Fruit fly (Drosophila melanogaster) whole organism, embryonic: ENCODE measurements around the gene Tasp1.

ENCODE experiments used
- ATbp ChIP-seq: fragments of 200-800 bp; sonication (Bioruptor generic); optimal IDR thresholded peaks from 2 replicates; lab custom pipeline; 2017; ENCODE audit warnings: missing biosample characterization, mild to moderate bottlenecking, missing genetic modification characterization, missing genetic modification reagents
- Abd-B ChIP-seq: fragments of 200-800 bp; sonication (Bioruptor generic); optimal IDR thresholded peaks from 2 replicates; lab custom pipeline; 2018; ENCODE audit warnings: missing biosample characterization, mild to moderate bottlenecking, missing genetic modification characterization, moderate library complexity
- CG13296 ChIP-seq: fragments of 200-800 bp; sonication (Bioruptor generic); optimal IDR thresholded peaks from 3 replicates; lab custom pipeline; 2018; ENCODE audit warnings: missing biosample characterization, mild to moderate bottlenecking, missing genetic modification characterization
- CG14667 ChIP-seq: fragments of 200-800 bp; sonication (Bioruptor generic); IDR thresholded peaks from 2 replicates; pipeline ENCODE4 v1.3.6; 2022; ENCODE audit warnings: missing biosample characterization, missing genetic modification characterization
- CG14860 ChIP-seq: fragments of 200-800 bp; sonication (Bioruptor generic); IDR thresholded peaks from 3 replicates; pipeline ENCODE4 v1.3.6; 2022; ENCODE audit warnings: missing biosample characterization, missing genetic modification characterization; ENCODE audit not compliant: partially characterized antibody
- CG1792 ChIP-seq: fragments of 200-800 bp; sonication (Bioruptor generic); optimal IDR thresholded peaks from 2 replicates; lab custom pipeline; 2016; ENCODE audit warnings: missing biosample characterization, missing genetic modification characterization
- CG2129 ChIP-seq: fragments of 200-800 bp; sonication (Bioruptor generic); IDR thresholded peaks from 2 replicates; pipeline ENCODE4 v1.3.6; 2022; ENCODE audit warnings: missing biosample characterization, missing genetic modification characterization; ENCODE audit not compliant: partially characterized antibody
- CG2199 ChIP-seq: fragments of 200-800 bp; sonication (Bioruptor generic); IDR thresholded peaks from 3 replicates; pipeline ENCODE4 v1.3.6; 2022; ENCODE audit warnings: missing biosample characterization, missing genetic modification characterization
- CG30020 ChIP-seq: fragments of 200-800 bp; optimal IDR thresholded peaks from 2 replicates; lab custom pipeline; 2019; ENCODE audit warnings: missing biosample characterization, mild to moderate bottlenecking, missing genetic modification characterization, moderate library complexity
- CG4707 ChIP-seq: fragments of 200-800 bp; sonication (Bioruptor generic); optimal IDR thresholded peaks from 2 replicates; lab custom pipeline; 2018; ENCODE audit warnings: missing biosample characterization, mild to moderate bottlenecking, missing genetic modification characterization, moderate library complexity
- CG5953 ChIP-seq: fragments of 200-800 bp; sonication (Bioruptor generic); IDR thresholded peaks from 2 replicates; pipeline ENCODE4 v1.3.6; 2022; ENCODE audit warnings: missing biosample characterization, missing genetic modification characterization
- CG8290 ChIP-seq, 3 experiments: fragments of 200-800 bp; sonication (Bioruptor generic); optimal IDR thresholded peaks; 2 replicates each; lab custom pipeline; 2016 to 2019; ENCODE audit warnings: missing biosample characterization in 3 of 3, missing genetic modification characterization in 3 of 3, mild to moderate bottlenecking in 2 of 3, moderate library complexity in 1 of 3
- CG9876 ChIP-seq: fragments of 200-800 bp; sonication (Bioruptor generic); optimal IDR thresholded peaks from 2 replicates; lab custom pipeline; 2016; ENCODE audit warnings: missing biosample characterization, missing genetic modification characterization
- D19B ChIP-seq: fragments of 200-800 bp; sonication (Bioruptor generic); optimal IDR thresholded peaks from 2 replicates; lab custom pipeline; 2017; ENCODE audit warnings: missing biosample characterization, mild to moderate bottlenecking, missing genetic modification characterization
- Doc3 ChIP-seq: fragments of 200-800 bp; sonication (Bioruptor generic); IDR thresholded peaks from 3 replicates; pipeline ENCODE4 v1.3.6; 2022; ENCODE audit warnings: missing biosample characterization, missing genetic modification characterization; ENCODE audit not compliant: partially characterized antibody
- H2.0 ChIP-seq: fragments of 200-800 bp; sonication (Bioruptor generic); IDR thresholded peaks from 2 replicates; pipeline ENCODE4 v1.3.6; 2022; ENCODE audit warnings: missing biosample characterization, missing genetic modification characterization
- HLH4C ChIP-seq: fragments of 200-800 bp; sonication (Bioruptor generic); IDR thresholded peaks from 3 replicates; pipeline ENCODE4 v1.3.6; 2022; ENCODE audit warnings: missing biosample characterization, missing genetic modification characterization; ENCODE audit not compliant: partially characterized antibody
- Jarid2 ChIP-seq: fragments of 200-800 bp; sonication (Bioruptor generic); optimal IDR thresholded peaks from 3 replicates; lab custom pipeline; 2017; ENCODE audit warnings: mild to moderate bottlenecking, missing biosample characterization, missing genetic modification reagents, missing genetic modification characterization
- Lhr ChIP-seq: fragments of 200-800 bp; sonication (Bioruptor generic); optimal IDR thresholded peaks from 3 replicates; lab custom pipeline; 2017; ENCODE audit warnings: mild to moderate bottlenecking, missing biosample characterization, missing genetic modification reagents, missing genetic modification characterization
- Nf-YB ChIP-seq: fragments of 200-800 bp; sonication (Bioruptor generic); optimal IDR thresholded peaks from 3 replicates; lab custom pipeline; 2019; ENCODE audit warnings: missing biosample characterization, mild to moderate bottlenecking, missing genetic modification characterization, moderate library complexity
- Optix ChIP-seq: fragments of 200-800 bp; sonication (Bioruptor generic); IDR thresholded peaks from 3 replicates; pipeline ENCODE4 v1.3.6; 2022; ENCODE audit warnings: missing biosample characterization, missing genetic modification characterization
- Scr ChIP-seq: fragments of 200-800 bp; sonication (Bioruptor generic); IDR thresholded peaks from 2 replicates; pipeline ENCODE4 v1.3.6; 2022; ENCODE audit warnings: missing biosample characterization, missing genetic modification characterization; ENCODE audit not compliant: partially characterized antibody
- Taf1 ChIP-seq: fragments of 200-800 bp; sonication (Bioruptor generic); IDR thresholded peaks from 2 replicates; pipeline ENCODE4 v1.3.6; 2022; ENCODE audit warnings: missing biosample characterization, missing genetic modification characterization
- ap ChIP-seq: fragments of 200-800 bp; sonication (Bioruptor generic); IDR thresholded peaks from 2 replicates; pipeline ENCODE4 v1.3.6; 2022; ENCODE audit warnings: missing biosample characterization, missing genetic modification characterization
- cato ChIP-seq: fragments of 200-800 bp; sonication (Bioruptor generic); optimal IDR thresholded peaks from 2 replicates; lab custom pipeline; 2016; ENCODE audit warnings: missing biosample characterization, missing genetic modification characterization, borderline replicate concordance
- ci ChIP-seq: fragments of 200-800 bp; sonication (Bioruptor generic); IDR thresholded peaks from 3 replicates; pipeline ENCODE4 v1.3.6; 2022; ENCODE audit warnings: missing biosample characterization, missing genetic modification characterization
- corto ChIP-seq: fragments of 200-800 bp; sonication (Bioruptor generic); optimal IDR thresholded peaks from 2 replicates; lab custom pipeline; 2016; ENCODE audit warnings: missing biosample characterization, mild to moderate bottlenecking, missing genetic modification characterization, moderate library complexity
- crol ChIP-seq: fragments of 200-800 bp; sonication (Bioruptor generic); IDR thresholded peaks from 2 replicates; pipeline ENCODE4 v1.3.6; 2022; ENCODE audit warnings: missing biosample characterization, missing genetic modification characterization
- da ChIP-seq: fragments of 200-800 bp; sonication (Bioruptor generic); optimal IDR thresholded peaks from 2 replicates; lab custom pipeline; 2016; ENCODE audit warnings: missing biosample characterization, missing genetic modification characterization
- dan ChIP-seq: fragments of 200-800 bp; sonication (Bioruptor generic); IDR thresholded peaks from 2 replicates; pipeline ENCODE4 v1.3.6; 2022; ENCODE audit warnings: missing biosample characterization, missing genetic modification characterization
- dmrt11E ChIP-seq: fragments of 200-800 bp; sonication (Bioruptor generic); optimal IDR thresholded peaks from 3 replicates; lab custom pipeline; 2018; ENCODE audit warnings: missing biosample characterization, mild to moderate bottlenecking, missing genetic modification characterization, moderate library complexity
- dysf ChIP-seq: fragments of 200-800 bp; sonication (Bioruptor generic); IDR thresholded peaks from 3 replicates; pipeline ENCODE4 v1.3.6; 2022; ENCODE audit warnings: missing biosample characterization, missing genetic modification characterization
- ftz-f1 ChIP-seq: fragments of 200-800 bp; sonication (Bioruptor generic); optimal IDR thresholded peaks from 2 replicates; lab custom pipeline; 2016; ENCODE audit warnings: missing biosample characterization, missing genetic modification characterization
- gfzf ChIP-seq: fragments of 200-800 bp; sonication (Bioruptor generic); optimal IDR thresholded peaks from 2 replicates; lab custom pipeline; 2016; ENCODE audit warnings: missing biosample characterization, mild to moderate bottlenecking, missing genetic modification characterization, moderate library complexity
- grn ChIP-seq: fragments of 200-800 bp; sonication (Bioruptor generic); optimal IDR thresholded peaks from 3 replicates; lab custom pipeline; 2017; ENCODE audit warnings: missing biosample characterization, missing genetic modification characterization
- gt ChIP-seq: fragments of 200-800 bp; sonication (Bioruptor generic); IDR thresholded peaks from 2 replicates; pipeline ENCODE4 v1.3.6; 2022; ENCODE audit warnings: missing biosample characterization, missing genetic modification characterization
- jumu ChIP-seq: fragments of 200-800 bp; sonication (Bioruptor generic); optimal IDR thresholded peaks from 3 replicates; lab custom pipeline; 2016; ENCODE audit warnings: missing biosample characterization, missing genetic modification characterization
- kay ChIP-seq: fragments of 200-800 bp; sonication (Bioruptor generic); optimal IDR thresholded peaks from 2 replicates; lab custom pipeline; 2016; ENCODE audit warnings: missing biosample characterization, missing genetic modification characterization
- lab ChIP-seq: fragments of 200-800 bp; sonication (Bioruptor generic); optimal IDR thresholded peaks from 3 replicates; lab custom pipeline; 2017; ENCODE audit warnings: missing biosample characterization, missing genetic modification characterization, mild to moderate bottlenecking, moderate library complexity, missing genetic modification reagents
- mld ChIP-seq: fragments of 200-800 bp; sonication (Bioruptor generic); IDR thresholded peaks from 3 replicates; pipeline ENCODE4 v1.3.6; 2022; ENCODE audit warnings: missing biosample characterization, missing genetic modification characterization; ENCODE audit not compliant: partially characterized antibody
- nom ChIP-seq: fragments of 200-800 bp; sonication (Bioruptor generic); optimal IDR thresholded peaks from 2 replicates; lab custom pipeline; 2017; ENCODE audit warnings: missing biosample characterization, missing genetic modification characterization, mild to moderate bottlenecking, moderate library complexity, missing genetic modification reagents
- p53 ChIP-seq: fragments of 200-800 bp; sonication (Bioruptor generic); optimal IDR thresholded peaks from 2 replicates; lab custom pipeline; 2016; ENCODE audit warnings: missing biosample characterization, missing genetic modification characterization
- pnt ChIP-seq: fragments of 200-800 bp; sonication (Bioruptor generic); optimal IDR thresholded peaks from 3 replicates; lab custom pipeline; 2016; ENCODE audit warnings: missing biosample characterization, missing genetic modification characterization
- ranshi ChIP-seq: fragments of 200-800 bp; sonication (Bioruptor generic); IDR thresholded peaks from 2 replicates; pipeline ENCODE4 v1.3.6; 2022; ENCODE audit warnings: missing biosample characterization, missing genetic modification characterization
- sisA ChIP-seq: fragments of 200-800 bp; sonication (Bioruptor generic); IDR thresholded peaks from 2 replicates; pipeline ENCODE4 v1.3.6; 2022; ENCODE audit warnings: missing biosample characterization, missing genetic modification characterization
- sr ChIP-seq: fragments of 200-800 bp; sonication (Bioruptor generic); IDR thresholded peaks from 3 replicates; pipeline ENCODE4 v1.3.6; 2022; ENCODE audit warnings: missing biosample characterization, missing genetic modification characterization
- stc ChIP-seq: fragments of 200-800 bp; sonication (Bioruptor generic); IDR thresholded peaks from 2 replicates; pipeline ENCODE4 v1.3.6; 2022; ENCODE audit warnings: missing biosample characterization, missing genetic modification characterization
- twi ChIP-seq: fragments of 200-800 bp; optimal IDR thresholded peaks from 2 replicates; lab custom pipeline; 2019; ENCODE audit warnings: missing biosample characterization, mild to moderate bottlenecking, missing genetic modification characterization, moderate library complexity
- vnd ChIP-seq: fragments of 200-800 bp; sonication (Bioruptor generic); IDR thresholded peaks from 3 replicates; pipeline ENCODE4 v1.3.6; 2022; ENCODE audit warnings: missing biosample characterization, missing genetic modification characterization; ENCODE audit not compliant: partially characterized antibody
- zen ChIP-seq: fragments of 200-800 bp; sonication (Bioruptor generic); optimal IDR thresholded peaks from 3 replicates; lab custom pipeline; 2018; ENCODE audit warnings: missing biosample characterization, mild to moderate bottlenecking, missing genetic modification characterization, moderate library complexity

Tasp1 gene

DNA sequence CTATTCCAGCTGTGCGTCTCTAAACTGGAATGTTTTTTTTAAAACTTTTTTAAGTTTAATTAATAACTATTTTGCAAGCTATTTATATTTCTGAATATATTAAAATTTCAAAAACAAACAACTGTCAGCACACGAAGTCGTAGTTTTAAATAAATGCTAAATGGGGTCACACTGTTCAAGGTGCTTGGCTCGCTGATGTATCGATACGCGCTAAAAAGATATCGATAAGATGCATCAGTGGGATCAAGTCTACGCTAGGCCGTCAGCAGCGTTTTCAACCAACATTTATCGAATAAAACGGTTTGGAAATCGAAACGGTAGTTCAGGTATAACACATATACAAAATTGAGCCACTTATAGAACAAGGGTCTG lies 36.5 kb downstream of the Tasp1 start, which contains the start of gene Diap1 (continued):
- TF ChIP-seq gfzf = peak; percentile 58
- peak; percentile 84 for TF ChIP-seq CG14860 (GFP tag; lab: Robert Waterston, UW)
- no peak for TF ChIP-seq CG1792 (GFP tag; lab: Kevin White, UChicago)
- no peak for TF ChIP-seq dmrt11E (tag; lab: Kevin White, UChicago)
- TF ChIP-seq ranshi (GFP tag; lab: Robert Waterston, UW) = no peak
- TF ChIP-seq vnd (GFP tag; lab: Robert Waterston, UW) = peak; percentile 81; the same call in 2 of the 3 replicates
- TF ChIP-seq Nf-YB (GFP tag; lab: Kevin White, UChicago) = no peak
- peak; percentile 72 for TF ChIP-seq CG8290 (GFP tag; optimal IDR thresholded peaks at IDR 0.05; lab: Kevin White, UChicago)
- peak in 1 of 2 experiments; percentile 59 for TF ChIP-seq CG8290 (tag; optimal IDR thresholded peaks at IDR 0.05; lab: Kevin White, UChicago)
- TF ChIP-seq twi (tag; lab: Kevin White, UChicago) = no peak
- TF ChIP-seq ATbp (GFP tag; lab: Kevin White, UChicago) = no peak
- no peak for TF ChIP-seq nom (GFP tag; lab: Kevin White, UChicago)
- peak; percentile 53 for TF ChIP-seq ftz-f1 (GFP tag; lab: Kevin White, UChicago)
- no peak for TF ChIP-seq dysf (GFP tag; lab: Robert Waterston, UW)
- no peak for TF ChIP-seq kay
- no peak for TF ChIP-seq corto (GFP tag; lab: Kevin White, UChicago)
- no peak for TF ChIP-seq Optix
- TF ChIP-seq p53 = no peak
- TF ChIP-seq HLH4C (GFP tag; lab: Robert Waterston, UW) = peak; percentile 91
- TF ChIP-seq D19B = no peak
- peak; percentile 14; the same call in 2 of the 3 replicates for TF ChIP-seq ci (GFP tag; lab: Robert Waterston, UW)
- TF ChIP-seq lab = no peak
- TF ChIP-seq cato (GFP tag; lab: Kevin White, UChicago) = no peak
- TF ChIP-seq jumu (GFP tag; lab: Kevin White, UChicago) = no peak
- no peak for TF ChIP-seq sr (GFP tag; lab: Robert Waterston, UW)
- TF ChIP-seq CG2199 (GFP tag; lab: Robert Waterston, UW) = no peak
- TF ChIP-seq zen (tag; lab: Kevin White, UChicago) = peak; percentile 37
- no peak for TF ChIP-seq Taf1 (GFP tag; lab: Robert Waterston, UW)
- TF ChIP-seq Lhr (GFP tag; lab: Kevin White, UChicago) = peak; percentile 77
- no peak for TF ChIP-seq CG30020 (tag; lab: Kevin White, UChicago)
- peak; percentile 86 for TF ChIP-seq Scr
- no peak for TF ChIP-seq CG14667
- no peak for TF ChIP-seq grn (GFP tag; lab: Kevin White, UChicago)
- TF ChIP-seq mld (GFP tag; lab: Robert Waterston, UW) = peak; percentile 67; the same call in 2 of the 3 replicates
- no peak for TF ChIP-seq da (GFP tag; lab: Kevin White, UChicago)
- TF ChIP-seq stc (GFP tag; lab: Robert Waterston, UW) = no peak
- peak; percentile 89 for TF ChIP-seq CG2129 (GFP tag; lab: Robert Waterston, UW)
- TF ChIP-seq CG5953 (GFP tag; lab: Robert Waterston, UW) = no peak
- no peak for TF ChIP-seq CG9876
- TF ChIP-seq crol (GFP tag; lab: Robert Waterston, UW) = no peak; the same call in 1 of the 2 replicates
- no peak for TF ChIP-seq pnt (GFP tag; lab: Kevin White, UChicago)
- TF ChIP-seq ap (GFP tag; lab: Robert Waterston, UW) = no peak
- TF ChIP-seq Doc3 (GFP tag; lab: Robert Waterston, UW) = peak; percentile 85
- no peak for TF ChIP-seq H2.0 (GFP tag; lab: Robert Waterston, UW)
- TF ChIP-seq CG13296 (GFP tag; lab: Kevin White, UChicago) = no peak
- no peak for TF ChIP-seq Jarid2
- no peak for TF ChIP-seq Abd-B (GFP tag; lab: Kevin White, UChicago)
- no peak for TF ChIP-seq CG4707 (GFP tag; lab: Kevin White, UChicago)
- no peak for TF ChIP-seq dan (GFP tag; lab: Robert Waterston, UW)
- no peak for TF ChIP-seq gt
- no peak for TF ChIP-seq sisA
